Fruit fly (Drosophila melanogaster) whole organism, adult: ENCODE measurements around the gene Hayan.

ENCODE experiments used
- CG14711 ChIP-seq: fragments of 200-800 bp; sonication (Bioruptor generic); optimal IDR thresholded peaks from 2 replicates; lab custom pipeline; 2018; ENCODE audit warnings: missing biosample characterization, mild to moderate bottlenecking, missing genetic modification characterization, moderate library complexity
- CG1620 ChIP-seq: fragments of 200-800 bp; sonication (Bioruptor generic); optimal IDR thresholded peaks from 2 replicates; lab custom pipeline; 2016; ENCODE audit warnings: missing biosample characterization, missing genetic modification characterization
- CG33017 ChIP-seq: fragments of 200-800 bp; sonication (Bioruptor generic); optimal IDR thresholded peaks from 2 replicates; lab custom pipeline; 2018; ENCODE audit warnings: missing biosample characterization, mild to moderate bottlenecking, missing genetic modification characterization, moderate library complexity
- CG5204 ChIP-seq: fragments of 200-800 bp; sonication (Bioruptor generic); optimal IDR thresholded peaks from 2 replicates; lab custom pipeline; 2016; ENCODE audit warnings: missing biosample characterization, missing genetic modification characterization
- CG7045 ChIP-seq: fragments of 200-800 bp; sonication (Bioruptor generic); optimal IDR thresholded peaks from 2 replicates; lab custom pipeline; 2017; ENCODE audit warnings: missing biosample characterization, mild to moderate bottlenecking, missing genetic modification characterization
- Crg-1 ChIP-seq: fragments of 200-800 bp; sonication (Bioruptor generic); optimal IDR thresholded peaks from 2 replicates; lab custom pipeline; 2016; ENCODE audit warnings: missing biosample characterization, missing genetic modification characterization
- cic ChIP-seq: fragments of 200-800 bp; sonication (Bioruptor generic); optimal IDR thresholded peaks from 2 replicates; lab custom pipeline; 2017; ENCODE audit warnings: missing biosample characterization, mild to moderate bottlenecking, missing genetic modification characterization, moderate library complexity
- kay ChIP-seq: fragments of 200-800 bp; sonication (Bioruptor generic); peaks from one replicate; lab custom pipeline; 2016; ENCODE audit warnings: missing biosample characterization, missing genetic modification characterization, borderline replicate concordance
- ovo ChIP-seq: fragments of 200-800 bp; sonication (Bioruptor generic); optimal IDR thresholded peaks from 2 replicates; lab custom pipeline; 2016; ENCODE audit warnings: missing biosample characterization, missing genetic modification characterization
- tj ChIP-seq: fragments of 200-800 bp; sonication (Bioruptor generic); optimal IDR thresholded peaks from 3 replicates; lab custom pipeline; 2017; ENCODE audit warnings: missing biosample characterization, mild to moderate bottlenecking, missing genetic modification characterization, moderate library complexity

- TF ChIP-seq tj (no peak), CG14711 (tag; lab: Kevin White, UChicago) (no peak), cic (GFP tag; lab: Kevin White, UChicago) (no peak), ovo (no peak), CG7045 (GFP tag; lab: Kevin White, UChicago) (no peak), CG33017 (tag; lab: Kevin White, UChicago) (no peak), Crg-1 (GFP tag; lab: Kevin White, UChicago) (no peak), kay (GFP tag; lab: Kevin White, UChicago) (no peak), CG1620 (no peak), CG5204 (no peak)
Observed at dm6 chrX:18508565-18508964, 25.0 kb upstream of the Hayan start.
